Worm (Caenorhabditis elegans): ENCODE results near the gene ZK666.14.

ZK666.14 gene

DNA sequence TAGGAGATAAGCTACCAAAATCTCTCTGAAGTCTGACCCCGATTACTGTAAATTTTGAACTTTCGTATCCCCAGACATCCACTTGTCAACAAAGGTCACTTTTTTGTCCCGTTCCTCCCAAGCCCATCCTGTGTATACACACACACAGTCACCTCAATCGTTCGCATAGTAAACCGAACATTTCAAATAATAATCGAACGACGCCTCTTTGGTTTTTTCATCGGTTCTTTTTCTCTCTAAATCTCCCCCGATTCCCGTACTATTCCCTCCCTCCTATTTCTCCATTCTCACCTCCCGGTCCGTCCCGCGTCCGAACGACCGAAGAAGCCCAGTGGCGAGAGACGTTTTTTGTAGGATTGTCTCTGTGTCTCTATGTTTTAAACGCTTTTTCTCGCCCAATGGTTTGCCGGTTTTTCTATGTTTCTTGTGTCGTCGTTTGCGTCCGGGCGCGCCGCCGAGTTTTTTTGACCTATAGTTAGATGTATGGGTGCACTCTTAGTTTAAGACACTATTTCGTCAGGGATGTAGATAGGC lies 34.7 kb downstream of the ZK666.14 start (continued):
- TF ChIP-seq aha-1 (tag): peak; percentile 69
- no peak for TF ChIP-seq F26F4.8 (GFP tag; conservative IDR thresholded peaks at IDR 0.05)
- peak; percentile 32; the same call in 1 of the 2 replicates for TF ChIP-seq ceh-20 (GFP tag; IDR thresholded peaks at IDR 0.05)
- TF ChIP-seq unc-39 (tag; optimal IDR thresholded peaks at IDR 0.05): no peak
- no peak for TF ChIP-seq gei-8 (GFP tag; optimal IDR thresholded peaks at IDR 0.05)
- 0 out of 2 replicates have a peak, but pooled peaks have one; percentile 26 for TF ChIP-seq arid-1 (GFP tag; conservative IDR thresholded peaks at IDR 0.05)
- TF ChIP-seq dpl-1 (GFP tag; optimal IDR thresholded peaks at IDR 0.05): peak; percentile 4
- no peak for TF ChIP-seq dmd-9 (GFP tag; IDR thresholded peaks at IDR 0.05)
- TF ChIP-seq ztf-7 (tag; optimal IDR thresholded peaks at IDR 0.05): no peak
- TF ChIP-seq fos-1 (tag; optimal IDR thresholded peaks at IDR 0.05): no peak
- peak; percentile 78 for TF ChIP-seq dve-1 (tag; optimal IDR thresholded peaks at IDR 0.05; ENCODE audit: insufficient read depth)
- TF ChIP-seq F37D6.2 (tag; optimal IDR thresholded peaks at IDR 0.05): no peak
- peak; percentile 28 for TF ChIP-seq nhr-28 (tag; optimal IDR thresholded peaks at IDR 0.05)

DNA sequence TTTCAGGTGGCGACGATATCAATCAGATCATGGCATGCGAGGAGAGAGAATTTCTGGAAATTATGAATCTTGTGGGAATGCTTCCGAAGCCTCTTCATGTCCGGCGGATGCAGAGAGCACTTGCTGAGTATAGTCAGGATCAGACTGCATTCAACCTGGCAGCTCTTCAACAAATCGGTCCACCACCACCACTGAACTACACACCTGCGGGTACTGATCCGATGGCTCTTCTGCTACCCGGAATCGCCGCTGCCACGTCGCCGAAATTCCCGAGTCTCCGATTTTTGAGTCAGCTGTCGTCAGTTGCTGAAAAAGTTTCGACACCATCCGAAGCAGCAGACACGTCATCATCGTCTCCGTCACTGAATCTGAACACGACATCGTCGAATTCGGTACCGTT lies 36.3 kb downstream of the ZK666.14 start:
- TF ChIP-seq lin-1 (GFP tag; IDR thresholded peaks at IDR 0.05) (no peak), spr-3 (GFP tag; optimal IDR thresholded peaks at IDR 0.05) (no peak), zfp-3 (GFP tag; conservative IDR thresholded peaks at IDR 0.05) (no peak), nhr-42 (GFP tag; IDR thresholded peaks at IDR 0.05) (0 out of 2 replicates have a peak, but pooled peaks have one; percentile 47), D1046.2 (GFP tag; IDR thresholded peaks at IDR 0.05) (0 out of 2 replicates have a peak, but pooled peaks have one; percentile 39), jun-1 (tag; optimal IDR thresholded peaks at IDR 0.05) (no peak), set-16 (GFP tag; IDR thresholded peaks at IDR 0.05) (peak; percentile 56)

DNA sequence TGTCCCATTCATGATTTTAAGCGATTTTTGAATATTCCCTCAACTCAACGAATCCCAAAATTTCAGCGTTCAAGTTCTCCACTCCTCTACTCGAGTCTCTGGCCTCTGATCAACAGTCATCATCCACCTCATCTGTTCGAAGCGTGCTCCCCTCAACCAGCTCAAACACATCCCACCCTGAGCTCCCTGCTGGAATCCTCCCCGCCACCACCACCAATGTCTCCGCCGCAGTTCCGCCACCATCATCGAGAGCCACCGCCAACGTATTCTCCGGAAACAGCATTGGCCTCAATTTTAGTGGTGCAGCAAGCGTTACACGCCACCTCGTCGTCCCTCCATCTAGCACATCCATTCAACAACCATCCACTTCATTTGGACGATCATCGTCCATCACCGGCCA lies 37.0 kb downstream of the ZK666.14 start:
- TF ChIP-seq dpl-1 (GFP tag; optimal IDR thresholded peaks at IDR 0.05): no peak
- TF ChIP-seq egl-43 (GFP tag; IDR thresholded peaks at IDR 0.05): 0 out of 2 replicates have a peak, but pooled peaks have one; percentile 30
- peak; percentile 74 for TF ChIP-seq set-16 (GFP tag; IDR thresholded peaks at IDR 0.05)

DNA sequence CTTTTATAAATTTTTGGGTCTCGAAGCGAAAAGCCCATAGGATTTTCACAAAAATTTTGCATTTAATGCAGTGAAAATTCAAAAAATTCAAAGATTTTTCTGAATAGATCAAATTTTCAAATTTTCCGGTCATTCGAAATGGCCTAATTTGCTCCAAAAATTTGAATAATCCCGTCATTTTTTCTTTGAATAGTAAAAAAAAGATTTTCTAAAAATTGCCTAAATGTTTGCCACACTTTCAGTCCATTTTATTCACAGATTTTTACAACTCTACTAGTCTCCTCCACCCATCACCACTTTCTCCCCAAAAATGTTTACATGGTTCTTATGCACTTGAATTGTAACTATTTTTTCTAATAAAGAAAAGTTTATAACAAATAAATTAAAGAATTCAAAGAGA lies 39.4 kb downstream of the ZK666.14 start:
- TF ChIP-seq aha-1 (tag): peak; percentile 94
- no peak for TF ChIP-seq pha-4 (GFP tag; IDR thresholded peaks at IDR 0.05)
- no peak for TF ChIP-seq pha-4 (tag; optimal IDR thresholded peaks at IDR 0.05)
- no peak for TF ChIP-seq ceh-82 (tag; optimal IDR thresholded peaks at IDR 0.05)
- TF ChIP-seq zip-2 (tag; optimal IDR thresholded peaks at IDR 0.05): no peak

DNA sequence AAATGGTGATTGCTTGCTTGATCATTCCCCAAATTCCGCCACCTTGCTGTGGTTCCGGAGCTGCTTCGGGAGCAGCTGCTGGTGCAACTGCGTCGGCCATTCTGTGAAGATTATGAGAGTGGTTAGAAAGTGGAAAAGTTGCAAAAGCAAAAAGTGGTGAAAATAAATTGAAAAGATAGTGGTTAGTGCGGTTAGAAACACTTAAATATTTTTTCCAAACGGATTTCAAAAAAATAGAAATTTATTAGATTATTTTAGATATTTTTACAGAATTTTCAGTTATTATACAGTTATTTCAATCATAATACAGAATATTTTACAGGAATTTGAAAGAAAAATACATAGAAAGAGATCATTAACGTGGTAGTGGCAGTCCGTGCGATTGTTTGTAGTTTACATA lies 43.0 kb downstream of the ZK666.14 start, which contains the start of gene R166.2:
R166.2 (minus strand) TSS at position 101 of the 400 bp plus-strand sequence.
- no peak for TF ChIP-seq nhr-102 (tag; optimal IDR thresholded peaks at IDR 0.05)
- no peak for TF ChIP-seq ces-1 (GFP tag; optimal IDR thresholded peaks at IDR 0.05)
- TF ChIP-seq lir-3 (tag; optimal IDR thresholded peaks at IDR 0.05): no peak
- TF ChIP-seq F10B5.3 (tag; optimal IDR thresholded peaks at IDR 0.05): no peak
- TF ChIP-seq lin-29 (GFP tag; IDR thresholded peaks at IDR 0.05): no peak
- TF ChIP-seq dmd-9 (GFP tag; IDR thresholded peaks at IDR 0.05): no peak
- TF ChIP-seq ceh-20 (GFP tag; IDR thresholded peaks at IDR 0.05): no peak
- TF ChIP-seq ztf-11 (tag; optimal IDR thresholded peaks at IDR 0.05): no peak
- no peak for TF ChIP-seq F49E8.2 (tag; optimal IDR thresholded peaks at IDR 0.05; ENCODE audit: borderline replicate concordance)
- no peak for TF ChIP-seq nhr-111 (GFP tag; optimal IDR thresholded peaks at IDR 0.05)
- TF ChIP-seq spr-1 (tag; optimal IDR thresholded peaks at IDR 0.05): no peak
- TF ChIP-seq lsy-2 (tag; optimal IDR thresholded peaks at IDR 0.05): no peak
- TF ChIP-seq ZK337.2 (GFP tag; IDR thresholded peaks at IDR 0.05): no peak
- TF ChIP-seq fos-1 (tag; optimal IDR thresholded peaks at IDR 0.05): no peak
- TF ChIP-seq Y105C5A.15 (GFP tag; IDR thresholded peaks at IDR 0.05): no peak
- TF ChIP-seq T20F7.1 (GFP tag; optimal IDR thresholded peaks at IDR 0.05): no peak
- no peak for TF ChIP-seq gei-8 (GFP tag; optimal IDR thresholded peaks at IDR 0.05)
- TF ChIP-seq saeg-2 (GFP tag; IDR thresholded peaks at IDR 0.05): no peak

Data from whole organism, L4 larva.